Worm (Caenorhabditis elegans): Measurements from ENCODE around the gene tps-1.

DNA sequence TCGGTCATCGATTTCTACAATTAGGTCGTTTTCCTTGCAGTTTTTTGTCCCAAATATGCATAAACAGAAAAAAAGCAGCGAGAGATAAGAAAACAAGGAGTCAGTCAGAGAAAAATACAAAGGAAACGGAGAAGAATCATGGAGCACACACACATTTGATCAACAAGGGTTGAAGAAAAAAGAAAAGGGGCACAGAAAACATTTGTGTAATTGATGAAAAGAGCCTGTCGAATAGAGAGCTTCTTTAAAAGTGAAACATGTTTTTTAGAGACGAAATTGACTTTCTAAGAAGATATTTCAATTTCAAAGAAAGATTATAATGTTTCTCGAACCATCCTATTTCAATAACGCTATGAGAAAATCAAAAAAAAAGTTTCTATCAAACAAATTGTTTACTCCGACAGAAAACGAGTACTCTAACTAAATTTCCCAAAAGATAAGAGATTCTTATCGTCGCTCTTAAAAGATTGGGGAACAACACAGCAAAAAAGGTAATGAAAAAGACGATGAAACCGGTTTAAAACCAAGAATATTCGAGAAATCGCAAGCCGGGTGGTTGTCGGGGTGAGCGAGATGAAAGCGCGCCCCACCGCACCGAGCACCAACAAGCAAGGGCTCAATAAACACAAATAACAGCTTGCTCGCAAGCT is at the start of gene tps-1:
- no peak for TF ChIP-seq sox-4 (tag; optimal IDR thresholded peaks at IDR 0.05)
- TF ChIP-seq ztf-11 (tag; optimal IDR thresholded peaks at IDR 0.05), result no peak
- no peak for TF ChIP-seq snpc-4 (tag; optimal IDR thresholded peaks at IDR 0.05)
- TF ChIP-seq hpl-2 (GFP tag; optimal IDR thresholded peaks at IDR 0.05), result no peak
- no peak for TF ChIP-seq F16B12.6 (tag; optimal IDR thresholded peaks at IDR 0.05)
- no peak for TF ChIP-seq fos-1 (tag; optimal IDR thresholded peaks at IDR 0.05)
- TF ChIP-seq nhr-11 (tag; optimal IDR thresholded peaks at IDR 0.05), result no peak
- TF ChIP-seq hlh-4 (tag; optimal IDR thresholded peaks at IDR 0.05), result no peak
- peak; percentile 3 for TF ChIP-seq blmp-1 (tag; optimal IDR thresholded peaks at IDR 0.05)
- no peak for TF ChIP-seq Y116A8C.19 (tag; optimal IDR thresholded peaks at IDR 0.05; ENCODE audit: borderline replicate concordance)
- no peak for TF ChIP-seq zag-1 (tag; optimal IDR thresholded peaks at IDR 0.05)
- no peak for TF ChIP-seq lin-13 (GFP tag; optimal IDR thresholded peaks at IDR 0.05)
- TF ChIP-seq unc-86 (tag; optimal IDR thresholded peaks at IDR 0.05), result no peak

Measured in whole organism, L1 larva.